Worm (Caenorhabditis elegans) whole organism, L4 larva: Measurements from ENCODE around the gene Y17G7B.18.
A peak's percentile ranks its signal among the peaks of the same experiment; 100 is the strongest.

Experiments
- F10B5.3 ChIP-seq: sonication (generic microtip); optimal IDR thresholded peaks from 2 replicates; lab custom pipeline; 2016; ENCODE audit warnings: mild to moderate bottlenecking, missing genetic modification characterization, missing compliant biosample characterization
- F37D6.2 ChIP-seq: sonication (generic microtip); optimal IDR thresholded peaks from 2 replicates; lab custom pipeline; 2016; ENCODE audit warnings: mild to moderate bottlenecking, missing genetic modification characterization, missing compliant biosample characterization
- F49E8.2 ChIP-seq: sonication (generic microtip); optimal IDR thresholded peaks from 2 replicates; lab custom pipeline; 2016; ENCODE audit warnings: missing compliant biosample characterization, mild to moderate bottlenecking, missing genetic modification characterization, borderline replicate concordance
- T26A8.4 ChIP-seq: fragments of 200-800 bp; sonication (Bioruptor generic); IDR thresholded peaks from 2 replicates; pipeline ENCODE4 v1.3.6; 2022; ENCODE audit warnings: missing genetic modification characterization, missing compliant biosample characterization
- Y48G9A.11 ChIP-seq: fragments of 200-800 bp; sonication (Bioruptor generic); IDR thresholded peaks from 2 replicates; pipeline ENCODE4 v1.3.6; 2022; ENCODE audit warnings: missing genetic modification reagents, missing genetic modification characterization, missing compliant biosample characterization
- Y75B8A.6 ChIP-seq: fragments of 200-800 bp; sonication (Bioruptor generic); IDR thresholded peaks from 2 replicates; pipeline ENCODE4 v1.3.6; 2022; ENCODE audit warnings: missing genetic modification reagents, missing genetic modification characterization, missing compliant biosample characterization
- ZK337.2 ChIP-seq: fragments of 200-800 bp; sonication (Bioruptor generic); IDR thresholded peaks from 2 replicates; pipeline ENCODE4 v1.3.6; 2022; ENCODE audit warnings: missing genetic modification reagents, missing genetic modification characterization, missing compliant biosample characterization
- aha-1 ChIP-seq: fragments of 150-350 bp; peaks from one replicate; lab custom pipeline; 2014; ENCODE audit warnings: missing biosample characterization, missing genetic modification characterization
- arid-1 ChIP-seq: fragments of 200-800 bp; sonication (Bioruptor generic); conservative IDR thresholded peaks from 2 replicates; pipeline ENCODE4 v1.3.6; 2022; ENCODE audit warnings: missing genetic modification reagents, missing genetic modification characterization, missing compliant biosample characterization
- attf-4 ChIP-seq: sonication (generic microtip); optimal IDR thresholded peaks from 3 replicates; lab custom pipeline; 2017; ENCODE audit warnings: missing biosample characterization, missing genetic modification characterization
- ceh-44 ChIP-seq: fragments of 200-800 bp; sonication (Bioruptor generic); IDR thresholded peaks from 2 replicates; pipeline ENCODE4 v1.3.6; 2022; ENCODE audit warnings: missing genetic modification reagents, missing genetic modification characterization, missing compliant biosample characterization
- daf-12 ChIP-seq: fragments of 150-350 bp; optimal IDR thresholded peaks from 2 replicates; lab custom pipeline; 2014; ENCODE audit warnings: missing biosample characterization, missing genetic modification reagents, missing genetic modification characterization
- daf-16 ChIP-seq, 3 experiments: sonication (generic microtip); optimal IDR thresholded peaks; 2 replicates each; lab custom pipeline; 2016 to 2017; ENCODE audit warnings: missing genetic modification characterization in 3 of 3, missing genetic modification reagents in 3 of 3, mild to moderate bottlenecking in 2 of 3, missing compliant biosample characterization in 2 of 3, missing biosample characterization in 1 of 3, moderate library complexity in 1 of 3
- daf-19 ChIP-seq: fragments of 200-800 bp; sonication (Bioruptor generic); conservative IDR thresholded peaks from 2 replicates; pipeline ENCODE4 v1.3.6; 2022; ENCODE audit warnings: missing genetic modification characterization, missing compliant biosample characterization
- daf-8 ChIP-seq: fragments of 200-800 bp; sonication (Bioruptor generic); IDR thresholded peaks from 2 replicates; pipeline ENCODE4 v1.3.6; 2022; ENCODE audit warnings: missing genetic modification characterization, missing compliant biosample characterization
- dmd-6 ChIP-seq: fragments of 200-800 bp; sonication (Bioruptor generic); IDR thresholded peaks from 2 replicates; pipeline ENCODE4 v1.3.6; 2022; ENCODE audit warnings: missing genetic modification reagents, missing genetic modification characterization, missing compliant biosample characterization
- dpl-1 ChIP-seq: fragments of 150-350 bp; optimal IDR thresholded peaks from 2 replicates; lab custom pipeline; 2014; ENCODE audit warnings: missing biosample characterization, missing genetic modification reagents, missing genetic modification characterization
- egl-27 ChIP-seq: sonication (generic microtip); optimal IDR thresholded peaks from 3 replicates; lab custom pipeline; 2017; ENCODE audit warnings: missing biosample characterization, missing genetic modification reagents, missing genetic modification characterization
- fkh-10 ChIP-seq: fragments of 150-350 bp; optimal IDR thresholded peaks from 2 replicates; lab custom pipeline; 2014; ENCODE audit warnings: missing biosample characterization, missing genetic modification reagents, missing genetic modification characterization
- gei-8 ChIP-seq: fragments of 200-800 bp; sonication (Bioruptor generic); optimal IDR thresholded peaks from 2 replicates; lab custom pipeline; 2018; ENCODE audit warnings: mild to moderate bottlenecking, missing genetic modification characterization, missing compliant biosample characterization
- hif-1 ChIP-seq, 2 experiments: sonication (generic microtip); optimal IDR thresholded peaks; 2 replicates each; lab custom pipeline; 2016 to 2017; ENCODE audit warnings: missing compliant biosample characterization in 2 of 2, missing genetic modification characterization in 2 of 2, missing genetic modification reagents in 2 of 2, missing genotype in 2 of 2, mild to moderate bottlenecking in 1 of 2
- hlh-11 ChIP-seq: fragments of 200-800 bp; sonication (Bioruptor generic); optimal IDR thresholded peaks from 2 replicates; lab custom pipeline; 2018; ENCODE audit warnings: mild to moderate bottlenecking, missing genetic modification characterization, missing compliant biosample characterization
- hlh-30 ChIP-seq: sonication (generic microtip); optimal IDR thresholded peaks from 2 replicates; lab custom pipeline; 2017; ENCODE audit warnings: antibody characterized with exemption, mild to moderate bottlenecking, missing genetic modification characterization, missing compliant biosample characterization; ENCODE audit not compliant: insufficient read depth
- hmg-1.1 ChIP-seq: fragments of 200-800 bp; sonication (Bioruptor generic); IDR thresholded peaks from 2 replicates; pipeline ENCODE4 v1.3.6; 2022; ENCODE audit warnings: missing genetic modification reagents, missing genetic modification characterization, missing compliant biosample characterization
- lin-29 ChIP-seq: fragments of 200-800 bp; sonication (Bioruptor generic); IDR thresholded peaks from 2 replicates; pipeline ENCODE4 v1.3.6; 2022; ENCODE audit warnings: missing genetic modification reagents, missing genetic modification characterization, missing compliant biosample characterization
- lin-38 ChIP-seq: fragments of 200-800 bp; sonication (Bioruptor generic); IDR thresholded peaks from 2 replicates; pipeline ENCODE4 v1.3.6; 2022; ENCODE audit warnings: missing genetic modification reagents, missing genetic modification characterization, missing compliant biosample characterization
- lsy-2 ChIP-seq, 2 experiments: fragments of 150-350 bp in 1 of 2; sonication (generic microtip) in 1 of 2; optimal IDR thresholded peaks; 2 replicates each; lab custom pipeline; 2014 to 2017; ENCODE audit warnings: missing biosample characterization in 2 of 2, missing genetic modification characterization in 2 of 2
- mdl-1 ChIP-seq, 2 experiments: fragments of 150-350 bp in 1 of 2; sonication (generic microtip) in 1 of 2; optimal IDR thresholded peaks; 2 replicates each; lab custom pipeline; 2014 to 2017; ENCODE audit warnings: missing biosample characterization in 2 of 2, missing genetic modification characterization in 2 of 2
- mdt-29 ChIP-seq: fragments of 200-800 bp; sonication (Bioruptor generic); IDR thresholded peaks from 2 replicates; pipeline ENCODE4 v1.3.6; 2022; ENCODE audit warnings: missing genetic modification reagents, missing genetic modification characterization, missing compliant biosample characterization
- mep-1 ChIP-seq: fragments of 150-350 bp; sonication (generic microtip); optimal IDR thresholded peaks from 3 replicates; lab custom pipeline; 2014; ENCODE audit warnings: missing biosample characterization, missing genetic modification characterization
- mes-2 ChIP-seq: sonication (generic microtip); optimal IDR thresholded peaks from 2 replicates; lab custom pipeline; 2016; ENCODE audit warnings: missing genotype, mild to moderate bottlenecking, missing genetic modification characterization, missing compliant biosample characterization; ENCODE audit not compliant: poor library complexity, severe bottlenecking
- mxl-3 ChIP-seq: fragments of 200-800 bp; sonication (Bioruptor generic); optimal IDR thresholded peaks from 2 replicates; lab custom pipeline; 2018; ENCODE audit warnings: mild to moderate bottlenecking, missing genetic modification characterization, missing compliant biosample characterization
- nhr-11 ChIP-seq: fragments of 150-350 bp; optimal IDR thresholded peaks from 2 replicates; lab custom pipeline; 2014; ENCODE audit warnings: missing biosample characterization, missing genetic modification characterization
- nhr-111 ChIP-seq: fragments of 200-800 bp; sonication (Bioruptor generic); optimal IDR thresholded peaks from 2 replicates; lab custom pipeline; 2018; ENCODE audit warnings: mild to moderate bottlenecking, missing genetic modification characterization, missing compliant biosample characterization
- nhr-28 ChIP-seq: fragments of 150-350 bp; optimal IDR thresholded peaks from 2 replicates; lab custom pipeline; 2014; ENCODE audit warnings: missing biosample characterization, missing genetic modification characterization
- nhr-48 ChIP-seq: sonication (generic microtip); optimal IDR thresholded peaks from 2 replicates; lab custom pipeline; 2016; ENCODE audit warnings: mild to moderate bottlenecking, missing genetic modification characterization, missing compliant biosample characterization
- nhr-6 ChIP-seq: fragments of 150-350 bp; optimal IDR thresholded peaks from 2 replicates; lab custom pipeline; 2014; ENCODE audit warnings: missing biosample characterization, missing genetic modification characterization
- nhr-77 ChIP-seq: fragments of 150-350 bp; optimal IDR thresholded peaks from 2 replicates; lab custom pipeline; 2014; ENCODE audit warnings: missing biosample characterization, missing genetic modification characterization
- rbr-2 ChIP-seq: sonication (generic microtip); optimal IDR thresholded peaks from 2 replicates; lab custom pipeline; 2016; ENCODE audit warnings: missing genotype, missing genetic modification characterization, missing compliant biosample characterization
- saeg-2 ChIP-seq: fragments of 200-800 bp; sonication (Bioruptor generic); IDR thresholded peaks from 2 replicates; pipeline ENCODE4 v1.3.6; 2022; ENCODE audit warnings: missing genetic modification reagents, missing genetic modification characterization, missing compliant biosample characterization
- set-16 ChIP-seq: fragments of 200-800 bp; sonication (Bioruptor generic); IDR thresholded peaks from 2 replicates; pipeline ENCODE4 v1.3.6; 2022; ENCODE audit warnings: missing genetic modification reagents, missing genetic modification characterization, missing compliant biosample characterization
- snpc-1.2 ChIP-seq: fragments of 200-800 bp; sonication (Bioruptor generic); IDR thresholded peaks from 2 replicates; pipeline ENCODE4 v1.3.6; 2022; ENCODE audit warnings: missing genetic modification reagents, missing genetic modification characterization, missing compliant biosample characterization
- snpc-4 ChIP-seq: fragments of 150-350 bp; optimal IDR thresholded peaks from 2 replicates; lab custom pipeline; 2014; ENCODE audit warnings: missing biosample characterization, missing genetic modification characterization
- spr-1 ChIP-seq: sonication (generic microtip); optimal IDR thresholded peaks from 2 replicates; lab custom pipeline; 2016; ENCODE audit warnings: mild to moderate bottlenecking, missing genetic modification characterization, missing compliant biosample characterization
- spr-3 ChIP-seq: fragments of 200-800 bp; sonication (Bioruptor generic); optimal IDR thresholded peaks from 2 replicates; lab custom pipeline; 2018; ENCODE audit warnings: mild to moderate bottlenecking, missing genetic modification characterization, missing compliant biosample characterization
- tag-97 ChIP-seq: fragments of 200-800 bp; sonication (Bioruptor generic); IDR thresholded peaks from 2 replicates; pipeline ENCODE4 v1.3.6; 2022; ENCODE audit warnings: missing genetic modification characterization, missing compliant biosample characterization
- tra-1 ChIP-seq: fragments of 200-800 bp; sonication (Bioruptor generic); IDR thresholded peaks from 2 replicates; pipeline ENCODE4 v1.3.6; 2022; ENCODE audit warnings: missing genetic modification reagents, missing genetic modification characterization, missing compliant biosample characterization
- unc-62 ChIP-seq, 3 experiments: fragments of 150-350 bp in 1 of 3; sonication (generic microtip); optimal IDR thresholded peaks in 2 of 3; peaks in 1 of 3; 1 replicate in 1 of 3; 2 replicates in 2 of 3; lab custom pipeline; 2014 to 2017; ENCODE audit warnings: missing biosample characterization in 3 of 3, missing genetic modification characterization in 3 of 3, missing genetic modification reagents in 3 of 3, missing genotype in 1 of 3
- vab-7 ChIP-seq: fragments of 200-800 bp; sonication (Bioruptor generic); IDR thresholded peaks from 2 replicates; pipeline ENCODE4 v1.3.6; 2022; ENCODE audit warnings: missing genetic modification reagents, missing genetic modification characterization, missing compliant biosample characterization
- zag-1 ChIP-seq: fragments of 150-350 bp; optimal IDR thresholded peaks from 2 replicates; lab custom pipeline; 2014; ENCODE audit warnings: missing biosample characterization, missing genetic modification characterization

Y17G7B.18 gene

DNA sequence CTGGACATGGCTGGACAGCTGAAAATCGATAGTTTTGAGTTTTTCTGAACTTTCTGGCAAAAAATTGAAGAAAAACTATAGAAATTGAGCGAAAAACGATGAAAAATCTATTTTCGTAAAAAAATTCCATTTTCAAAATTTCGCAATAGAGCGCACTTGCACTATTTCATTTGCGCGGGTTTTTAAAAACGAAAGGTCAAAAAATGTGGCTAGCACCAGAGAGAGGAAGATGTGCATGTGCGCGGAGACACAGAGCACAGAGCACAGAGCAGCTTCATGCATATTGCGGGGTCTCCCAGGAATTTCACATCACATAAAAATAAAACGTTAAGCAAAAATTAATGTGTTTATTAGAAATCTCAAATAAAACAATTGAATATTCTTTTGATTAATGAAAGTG, at the start of gene Y17G7B.18:
TSS of gene Y17G7B.18 (minus strand) at position 18 of the 400 bp plus-strand sequence.
- TF ChIP-seq tra-1 (GFP tag; lab: Robert Waterston, UW) = no peak
- TF ChIP-seq nhr-77 (tag; lab: Kevin White, UChicago) = no peak
- no peak for TF ChIP-seq F49E8.2 (tag; lab: Kevin White, UChicago)
- TF ChIP-seq attf-4 (tag; lab: Kevin White, UChicago) = no peak
- no peak for TF ChIP-seq spr-1 (tag; lab: Kevin White, UChicago)
- peak; percentile 5 for TF ChIP-seq nhr-28
- TF ChIP-seq nhr-111 = no peak
- no peak for TF ChIP-seq T26A8.4 (GFP tag; lab: Robert Waterston, UW)
- no peak for TF ChIP-seq nhr-11 (tag; lab: Kevin White, UChicago)
- peak; percentile 66 for TF ChIP-seq hlh-30 (tag; lab: Kevin White, UChicago)
- TF ChIP-seq hlh-11 (tag; lab: Kevin White, UChicago) = peak; percentile 3
- peak in 1 of 2 experiments; percentile 6 for TF ChIP-seq hif-1 (tag; optimal IDR thresholded peaks at IDR 0.05; lab: Kevin White, UChicago)
- no peak for TF ChIP-seq arid-1 (GFP tag; lab: Robert Waterston, UW)
- no peak for TF ChIP-seq gei-8
- peak; percentile 64 for TF ChIP-seq hmg-1.1
- TF ChIP-seq Y48G9A.11 (GFP tag; lab: Robert Waterston, UW) = no peak
- no peak for TF ChIP-seq mxl-3 (GFP tag; lab: Kevin White, UChicago)
- no peak for TF ChIP-seq daf-19 (GFP tag; lab: Robert Waterston, UW)
- TF ChIP-seq rbr-2 = peak; percentile 48
- no peak for TF ChIP-seq F10B5.3 (tag; lab: Kevin White, UChicago)
- TF ChIP-seq dpl-1 = peak; percentile 94
- TF ChIP-seq saeg-2 (GFP tag; lab: Robert Waterston, UW) = no peak
- TF ChIP-seq spr-3 = no peak
- TF ChIP-seq snpc-4 (tag; lab: Kevin White, UChicago) = no peak
- TF ChIP-seq aha-1 (tag; lab: Kevin White, UChicago) = peak; percentile 47
- TF ChIP-seq dmd-6 (GFP tag; lab: Robert Waterston, UW) = no peak
- peak; percentile 62 for TF ChIP-seq fkh-10 (GFP tag; lab: Kevin White, UChicago)
- TF ChIP-seq daf-12 = no peak
- peak in 1 of 2 experiments; percentile 52 for TF ChIP-seq mdl-1 (tag; optimal IDR thresholded peaks at IDR 0.05; lab: Kevin White, UChicago)
- no peak for TF ChIP-seq Y75B8A.6
- no peak for TF ChIP-seq daf-16 (GFP tag; optimal IDR thresholded peaks at IDR 0.05; lab: Kevin White, UChicago)
- no peak for TF ChIP-seq daf-16 (tag; optimal IDR thresholded peaks at IDR 0.05; lab: Kevin White, UChicago)
- TF ChIP-seq ZK337.2 (GFP tag; lab: Robert Waterston, UW) = no peak
- TF ChIP-seq nhr-48 = no peak
- peak in 1 of 2 experiments; percentile 83 for TF ChIP-seq lsy-2 (tag; optimal IDR thresholded peaks at IDR 0.05; lab: Kevin White, UChicago)
- 0 out of 2 replicates have a peak, but pooled peaks have one; percentile 21 for TF ChIP-seq mdt-29 (GFP tag; lab: Robert Waterston, UW)
- TF ChIP-seq F37D6.2 (tag; lab: Kevin White, UChicago) = peak; percentile 1
- TF ChIP-seq set-16 (GFP tag; lab: Robert Waterston, UW) = 0 out of 2 replicates have a peak, but pooled peaks have one; percentile 3
- no peak for TF ChIP-seq tag-97
- TF ChIP-seq vab-7 (GFP tag; lab: Robert Waterston, UW) = no peak
- TF ChIP-seq lin-38 (GFP tag; lab: Robert Waterston, UW) = peak; percentile 98
- no peak for TF ChIP-seq zag-1 (tag; lab: Kevin White, UChicago)
- TF ChIP-seq mep-1 (tag; lab: Kevin White, UChicago) = peak; percentile 76
- TF ChIP-seq nhr-6 = no peak
- TF ChIP-seq mes-2 = peak; percentile 63
- TF ChIP-seq snpc-1.2 (GFP tag; lab: Robert Waterston, UW) = no peak
- TF ChIP-seq egl-27 = no peak
- TF ChIP-seq ceh-44 = no peak
- TF ChIP-seq unc-62 (GFP tag; optimal IDR thresholded peaks at IDR 0.05 in 1 of 2; lab: Kevin White, UChicago) = peak in 1 of 2 experiments; percentile 87
- TF ChIP-seq unc-62 (tag; optimal IDR thresholded peaks at IDR 0.05; lab: Kevin White, UChicago) = no peak
- no peak for TF ChIP-seq lin-29 (GFP tag; lab: Robert Waterston, UW)
- no peak for TF ChIP-seq daf-8 (GFP tag; lab: Robert Waterston, UW)
- TF ChIP-seq, all 104 proteins: peak for 18
